Fruit fly (Drosophila melanogaster): ENCODE data around the gene CG11436.

DNA sequence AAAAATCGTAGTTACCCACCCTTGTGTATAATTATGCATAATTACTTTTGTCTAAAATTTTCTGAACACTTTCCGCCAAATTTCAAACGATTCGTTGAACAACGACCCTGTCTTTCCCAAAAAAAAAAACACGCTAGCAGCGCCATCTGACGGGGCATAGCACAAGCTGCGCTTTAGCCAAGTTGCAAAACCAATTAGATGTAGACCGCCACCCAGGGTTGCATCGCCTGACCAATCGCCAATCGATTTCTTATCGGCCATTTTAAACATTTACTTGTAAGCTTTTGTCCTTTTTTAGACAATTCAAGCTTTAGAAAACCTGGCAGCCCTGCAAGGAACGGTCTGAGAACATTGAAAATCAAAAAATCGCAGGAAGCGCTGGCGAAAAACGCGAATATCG lies 21.8 kb downstream of the CG11436 start, which contains the start of gene CG3556:
- TF ChIP-seq CrebA (GFP tag; optimal IDR thresholded peaks at IDR 0.05; ENCODE audit: borderline replicate concordance) (no peak), Sp1 (GFP tag; optimal IDR thresholded peaks at IDR 0.05) (no peak)
